Worm (Caenorhabditis elegans) whole organism, late embryonic: ENCODE data around the gene kdin-1.

Experiments used
- T23F11.4 ChIP-seq: fragments of 200-800 bp; sonication (Bioruptor generic); optimal IDR thresholded peaks from 2 replicates; lab custom pipeline; 2018; ENCODE audit warnings: mild to moderate bottlenecking, missing genetic modification characterization, missing compliant biosample characterization
- Y22D7AL.16 ChIP-seq: sonication (generic microtip); optimal IDR thresholded peaks from 2 replicates; lab custom pipeline; 2016; ENCODE audit warnings: missing genetic modification characterization, missing compliant biosample characterization
- ahr-1 ChIP-seq: sonication (generic microtip); optimal IDR thresholded peaks from 2 replicates; lab custom pipeline; 2016; ENCODE audit warnings: missing genetic modification characterization, missing compliant biosample characterization
- ama-1 ChIP-seq: fragments of 150-350 bp; optimal IDR thresholded peaks from 2 replicates; lab custom pipeline; 2014
- ceh-14 ChIP-seq: sonication (generic microtip); optimal IDR thresholded peaks from 2 replicates; lab custom pipeline; 2016; ENCODE audit warnings: missing genotype, missing genetic modification characterization, missing compliant biosample characterization
- ceh-18 ChIP-seq: sonication (generic microtip); optimal IDR thresholded peaks from 2 replicates; lab custom pipeline; 2016; ENCODE audit warnings: missing genetic modification characterization, missing compliant biosample characterization
- ceh-31 ChIP-seq: sonication (generic microtip); optimal IDR thresholded peaks from 2 replicates; lab custom pipeline; 2016; ENCODE audit warnings: missing genetic modification characterization, missing compliant biosample characterization
- ceh-6 ChIP-seq: fragments of 200-800 bp; sonication (Bioruptor generic); optimal IDR thresholded peaks from 2 replicates; lab custom pipeline; 2018; ENCODE audit warnings: mild to moderate bottlenecking, missing genetic modification characterization, missing compliant biosample characterization
- ceh-9 ChIP-seq: sonication (generic microtip); optimal IDR thresholded peaks from 2 replicates; lab custom pipeline; 2016; ENCODE audit warnings: mild to moderate bottlenecking, missing genetic modification characterization, inconsistent platforms, missing compliant biosample characterization
- che-1 ChIP-seq: sonication (generic microtip); optimal IDR thresholded peaks from 2 replicates; lab custom pipeline; 2016; ENCODE audit warnings: mild to moderate bottlenecking, missing genetic modification characterization, missing compliant biosample characterization
- dmd-4 ChIP-seq: sonication (generic microtip); optimal IDR thresholded peaks from 2 replicates; lab custom pipeline; 2016; ENCODE audit warnings: borderline replicate concordance, missing genetic modification characterization, missing compliant biosample characterization
- dve-1 ChIP-seq: sonication (generic microtip); optimal IDR thresholded peaks from 2 replicates; lab custom pipeline; 2017; ENCODE audit warnings: antibody characterized with exemption, mild to moderate bottlenecking, missing genetic modification characterization, missing compliant biosample characterization
- ets-4 ChIP-seq: sonication (generic microtip); optimal IDR thresholded peaks from 2 replicates; lab custom pipeline; 2016; ENCODE audit warnings: missing genetic modification characterization, missing compliant biosample characterization
- fax-1 ChIP-seq: sonication (generic microtip); optimal IDR thresholded peaks from 2 replicates; lab custom pipeline; 2016; ENCODE audit warnings: missing genotype, missing genetic modification characterization, missing compliant biosample characterization
- fkh-10 ChIP-seq: fragments of 150-350 bp; optimal IDR thresholded peaks from 2 replicates; lab custom pipeline; 2014; ENCODE audit warnings: missing biosample characterization, missing genetic modification reagents, missing genetic modification characterization
- fkh-6 ChIP-seq: sonication (generic microtip); optimal IDR thresholded peaks from 2 replicates; lab custom pipeline; 2016; ENCODE audit warnings: missing genetic modification characterization, missing compliant biosample characterization
- gmeb-2 ChIP-seq: sonication (generic microtip); optimal IDR thresholded peaks from 2 replicates; lab custom pipeline; 2016; ENCODE audit warnings: missing genetic modification characterization, inconsistent platforms, missing compliant biosample characterization
- hlh-13 ChIP-seq: fragments of 200-800 bp; sonication (Bioruptor generic); optimal IDR thresholded peaks from 2 replicates; lab custom pipeline; 2018; ENCODE audit warnings: mild to moderate bottlenecking, missing genetic modification characterization, missing compliant biosample characterization
- hlh-15 ChIP-seq: sonication (generic microtip); optimal IDR thresholded peaks from 2 replicates; lab custom pipeline; 2016; ENCODE audit warnings: missing genetic modification characterization, missing compliant biosample characterization
- hlh-30 ChIP-seq: sonication (generic microtip); optimal IDR thresholded peaks from 2 replicates; lab custom pipeline; 2017; ENCODE audit warnings: antibody characterized with exemption, missing genetic modification characterization, missing compliant biosample characterization; ENCODE audit not compliant: insufficient read depth
- hlh-6 ChIP-seq: sonication (generic microtip); optimal IDR thresholded peaks from 2 replicates; lab custom pipeline; 2016; ENCODE audit warnings: missing genotype, missing genetic modification characterization, missing compliant biosample characterization
- lin-11 ChIP-seq: fragments of 200-800 bp; sonication (Bioruptor generic); optimal IDR thresholded peaks from 2 replicates; lab custom pipeline; 2018; ENCODE audit warnings: mild to moderate bottlenecking, missing genetic modification characterization, missing compliant biosample characterization
- nfya-1 ChIP-seq: sonication (generic microtip); optimal IDR thresholded peaks from 2 replicates; lab custom pipeline; 2017; ENCODE audit warnings: missing genetic modification characterization, mild to moderate bottlenecking, missing compliant biosample characterization, antibody characterized with exemption, moderate library complexity
- nhr-232 ChIP-seq: sonication (generic microtip); optimal IDR thresholded peaks from 2 replicates; lab custom pipeline; 2016; ENCODE audit warnings: missing genetic modification characterization, missing compliant biosample characterization
- npax-4 ChIP-seq: sonication (generic microtip); optimal IDR thresholded peaks from 2 replicates; lab custom pipeline; 2016; ENCODE audit warnings: missing genetic modification characterization, missing compliant biosample characterization
- odd-2 ChIP-seq: sonication (generic microtip); optimal IDR thresholded peaks from 2 replicates; lab custom pipeline; 2017; ENCODE audit warnings: antibody characterized with exemption, mild to moderate bottlenecking, missing genetic modification characterization, missing compliant biosample characterization
- pat-9 ChIP-seq: fragments of 200-800 bp; sonication (Bioruptor generic); optimal IDR thresholded peaks from 2 replicates; lab custom pipeline; 2018; ENCODE audit warnings: mild to moderate bottlenecking, missing genetic modification characterization, moderate library complexity, missing compliant biosample characterization
- pax-1 ChIP-seq: fragments of 150-350 bp; optimal IDR thresholded peaks from 2 replicates; lab custom pipeline; 2014; ENCODE audit warnings: missing biosample characterization, missing genetic modification characterization
- pha-4 ChIP-seq: fragments of 150-350 bp; optimal IDR thresholded peaks from 2 replicates; lab custom pipeline; 2018; ENCODE audit warnings: missing biosample characterization, missing genetic modification reagents, missing genetic modification characterization
- pqm-1 ChIP-seq: sonication (generic microtip); optimal IDR thresholded peaks from 2 replicates; lab custom pipeline; 2016; ENCODE audit warnings: missing genetic modification characterization, missing compliant biosample characterization
- ref-2 ChIP-seq: sonication (generic microtip); optimal IDR thresholded peaks from 2 replicates; lab custom pipeline; 2016; ENCODE audit warnings: missing genetic modification characterization, missing compliant biosample characterization
- rnt-1 ChIP-seq: sonication (generic microtip); optimal IDR thresholded peaks from 2 replicates; lab custom pipeline; 2016; ENCODE audit warnings: missing genetic modification characterization, missing compliant biosample characterization
- sdc-2 ChIP-seq: sonication (generic microtip); optimal IDR thresholded peaks from 2 replicates; lab custom pipeline; 2016; ENCODE audit warnings: missing genotype, missing genetic modification characterization, missing compliant biosample characterization
- sox-2 ChIP-seq: fragments of 200-800 bp; sonication (Bioruptor generic); IDR thresholded peaks from 2 replicates; pipeline ENCODE4 v1.3.6; 2022; ENCODE audit warnings: missing genetic modification reagents, missing genetic modification characterization, missing compliant biosample characterization
- syd-9 ChIP-seq: sonication (generic microtip); optimal IDR thresholded peaks from 2 replicates; lab custom pipeline; 2016; ENCODE audit warnings: mild to moderate bottlenecking, missing genetic modification characterization, moderate library complexity, missing compliant biosample characterization
- tbx-2 ChIP-seq: sonication (generic microtip); optimal IDR thresholded peaks from 2 replicates; lab custom pipeline; 2016; ENCODE audit warnings: missing genetic modification characterization, missing compliant biosample characterization
- unc-3 ChIP-seq, 2 experiments: fragments of 200-800 bp in 1 of 2; sonication (Bioruptor generic) in 1 of 2; sonication (generic microtip) in 1 of 2; conservative IDR thresholded peaks in 1 of 2; optimal IDR thresholded peaks in 1 of 2; 2 replicates each; pipeline versions ENCODE4 v1.3.6 to Lab custom; 2016 to 2022; ENCODE audit warnings: missing compliant biosample characterization in 2 of 2, missing genetic modification characterization in 2 of 2, missing genetic modification reagents in 1 of 2
- unc-42 ChIP-seq: sonication (generic microtip); optimal IDR thresholded peaks from 2 replicates; lab custom pipeline; 2016; ENCODE audit warnings: missing genotype, missing genetic modification characterization, missing compliant biosample characterization
- unc-86 ChIP-seq: sonication (generic microtip); optimal IDR thresholded peaks from 2 replicates; lab custom pipeline; 2016; ENCODE audit warnings: missing genetic modification characterization, missing compliant biosample characterization
- zip-5 ChIP-seq: sonication (generic microtip); optimal IDR thresholded peaks from 2 replicates; lab custom pipeline; 2016; ENCODE audit warnings: missing genetic modification characterization, missing compliant biosample characterization

The kdin-1 gene

ce11 chrIV:11008255-11008654, 30.2 kb upstream of the kdin-1 start:
- no peak for TF ChIP-seq nfya-1 (tag; lab: Kevin White, UChicago)
- TF ChIP-seq hlh-30 (tag; lab: Kevin White, UChicago) = peak; percentile 20
- TF ChIP-seq pax-1 (tag; lab: Kevin White, UChicago) = no peak

ce11 chrIV:11008996-11009395, 29.5 kb upstream of the kdin-1 start, which contains the start of gene F13H10.6:
TSS of gene F13H10.6 (plus strand) at chrIV:11009296.
- TF ChIP-seq unc-3 (GFP tag; conservative IDR thresholded peaks at IDR 0.05; lab: Robert Waterston, UW) (no peak), unc-3 (tag; optimal IDR thresholded peaks at IDR 0.05; lab: Kevin White, UChicago) (no peak), npax-4 (tag; lab: Kevin White, UChicago) (no peak), hlh-6 (tag; lab: Kevin White, UChicago) (no peak), che-1 (tag; lab: Kevin White, UChicago) (no peak), hlh-13 (GFP tag; lab: Kevin White, UChicago) (no peak), unc-86 (tag; lab: Kevin White, UChicago) (no peak), zip-5 (tag; lab: Kevin White, UChicago) (no peak), pat-9 (tag; lab: Kevin White, UChicago) (no peak), hlh-15 (tag; lab: Kevin White, UChicago) (no peak), fkh-10 (no peak), ceh-18 (tag; lab: Kevin White, UChicago) (no peak), unc-42 (tag; lab: Kevin White, UChicago) (no peak), Y22D7AL.16 (no peak), ets-4 (tag; lab: Kevin White, UChicago) (no peak)

ce11 chrIV:11009928-11010327, 28.5 kb upstream of the kdin-1 start:
- TF ChIP-seq ets-4 (tag; lab: Kevin White, UChicago) (no peak), pha-4 (no peak), rnt-1 (tag; lab: Kevin White, UChicago) (no peak), fkh-6 (tag; lab: Kevin White, UChicago) (no peak), gmeb-2 (tag; lab: Kevin White, UChicago) (no peak), ama-1 (lab: Kevin White, UChicago) (no peak), ceh-9 (no peak), lin-11 (no peak), T23F11.4 (GFP tag; lab: Kevin White, UChicago) (no peak), Y22D7AL.16 (no peak), unc-42 (tag; lab: Kevin White, UChicago) (no peak), hlh-15 (tag; lab: Kevin White, UChicago) (no peak), nfya-1 (tag; lab: Kevin White, UChicago) (no peak), ceh-31 (tag; lab: Kevin White, UChicago) (no peak), ceh-18 (tag; lab: Kevin White, UChicago) (no peak), tbx-2 (tag; lab: Kevin White, UChicago) (no peak)

- no peak for TF ChIP-seq zip-5 (tag; lab: Kevin White, UChicago)
- no peak for TF ChIP-seq ceh-18 (tag; lab: Kevin White, UChicago)
- TF ChIP-seq ceh-6 (GFP tag; lab: Kevin White, UChicago) = no peak
- no peak for TF ChIP-seq nhr-232 (tag; lab: Kevin White, UChicago)
- TF ChIP-seq sdc-2 = no peak
- TF ChIP-seq ahr-1 (tag; lab: Kevin White, UChicago) = no peak
- TF ChIP-seq T23F11.4 (GFP tag; lab: Kevin White, UChicago) = no peak
- no peak for TF ChIP-seq ama-1 (lab: Kevin White, UChicago)
- no peak for TF ChIP-seq fax-1 (tag; lab: Kevin White, UChicago)
- TF ChIP-seq pqm-1 = no peak
- TF ChIP-seq ceh-9 = no peak
- no peak for TF ChIP-seq ref-2
- TF ChIP-seq syd-9 = no peak
- no peak for TF ChIP-seq unc-86 (tag; lab: Kevin White, UChicago)
- no peak for TF ChIP-seq odd-2
- no peak for TF ChIP-seq dve-1 (tag; lab: Kevin White, UChicago)
- no peak for TF ChIP-seq ets-4 (tag; lab: Kevin White, UChicago)
- TF ChIP-seq dmd-4 (tag; lab: Kevin White, UChicago) = no peak
- TF ChIP-seq ceh-14 (tag; lab: Kevin White, UChicago) = no peak
- no peak for TF ChIP-seq sox-2 (GFP tag; lab: Robert Waterston, UW)
Observed at ce11 chrIV:11011920-11012319, 26.5 kb upstream of the kdin-1 start, which contains the start of gene ndx-9. TSS of gene ndx-9 (minus strand) at chrIV:11012020.
